Worm (Caenorhabditis elegans): ENCODE results near the gene R02D5.1.

R02D5.1 gene

DNA sequence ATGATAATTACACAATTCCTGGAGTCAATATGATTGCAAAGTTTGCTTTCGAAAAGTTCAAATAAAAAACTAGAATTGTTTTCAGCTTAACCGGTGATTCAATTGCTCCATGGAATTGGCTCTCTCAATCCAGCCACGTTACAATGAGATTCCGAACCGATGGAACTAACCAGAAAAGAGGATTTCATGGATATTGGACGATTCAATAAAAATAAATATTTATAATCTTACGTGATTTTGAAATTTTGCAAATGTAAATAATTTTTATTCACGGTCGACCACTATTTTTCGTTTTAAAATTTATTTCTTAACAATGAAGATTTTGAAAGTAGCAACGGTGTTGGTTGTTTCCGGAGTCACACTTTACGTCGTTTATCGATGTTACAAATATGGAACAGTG lies 26.1 kb upstream of the R02D5.1 start, which contains the start of gene R02D5.10:
Gene R02D5.10 (plus strand): TSS at position 301 of the 400 bp plus-strand sequence.
- TF ChIP-seq ceh-22 (tag; optimal IDR thresholded peaks at IDR 0.05) = no peak
- TF ChIP-seq ahr-1 (tag; optimal IDR thresholded peaks at IDR 0.05) = no peak
- no peak for TF ChIP-seq unc-42 (tag; optimal IDR thresholded peaks at IDR 0.05)
- TF ChIP-seq ceh-48 (tag; optimal IDR thresholded peaks at IDR 0.05) = no peak
- TF ChIP-seq ceh-6 (GFP tag; optimal IDR thresholded peaks at IDR 0.05) = no peak
- no peak for TF ChIP-seq ztf-16 (tag; optimal IDR thresholded peaks at IDR 0.05)
- no peak for TF ChIP-seq K02D7.2 (tag; optimal IDR thresholded peaks at IDR 0.05)
- TF ChIP-seq sdc-2 (tag; optimal IDR thresholded peaks at IDR 0.05) = no peak
- TF ChIP-seq ceh-2 (tag; optimal IDR thresholded peaks at IDR 0.05) = no peak
- no peak for TF ChIP-seq hlh-30 (tag; optimal IDR thresholded peaks at IDR 0.05; ENCODE audit: insufficient read depth)
- TF ChIP-seq hlh-8 (tag; optimal IDR thresholded peaks at IDR 0.05) = no peak
- no peak for TF ChIP-seq odd-2 (tag; optimal IDR thresholded peaks at IDR 0.05)
- TF ChIP-seq pha-4 (tag; optimal IDR thresholded peaks at IDR 0.05) = no peak
- no peak for TF ChIP-seq pat-9 (tag; optimal IDR thresholded peaks at IDR 0.05)
- TF ChIP-seq eyg-1 (tag; optimal IDR thresholded peaks at IDR 0.05) = no peak
- TF ChIP-seq gmeb-2 (tag; optimal IDR thresholded peaks at IDR 0.05) = no peak
- no peak for TF ChIP-seq C38D4.7 (GFP tag; optimal IDR thresholded peaks at IDR 0.05)
- TF ChIP-seq ceh-30 (tag; optimal IDR thresholded peaks at IDR 0.05) = no peak
- TF ChIP-seq lim-6 (tag; optimal IDR thresholded peaks at IDR 0.05) = no peak

DNA sequence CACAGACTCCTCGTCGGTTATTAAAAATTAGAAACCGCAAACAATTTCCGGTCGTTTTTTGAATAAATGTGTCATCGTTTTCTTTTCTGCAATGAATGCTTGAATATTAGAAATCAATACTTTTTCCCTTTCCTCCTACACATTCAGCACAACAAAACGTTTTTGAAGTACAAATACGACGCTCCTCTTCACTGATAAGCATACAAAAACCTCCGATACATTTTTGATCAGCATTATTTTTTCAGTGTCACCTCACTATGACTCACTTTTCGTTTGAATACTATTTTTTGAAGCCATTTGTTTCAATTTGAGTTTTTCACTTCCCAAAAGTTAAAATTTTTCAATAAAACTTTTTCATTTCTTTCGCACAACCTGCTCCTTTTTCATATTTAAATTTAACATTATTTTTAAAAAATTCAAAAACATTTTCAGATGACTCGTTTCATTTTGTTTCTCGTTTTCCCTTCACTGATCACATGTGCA lies 25.3 kb upstream of the R02D5.1 start, which contains the start of gene R02D5.3:
Gene R02D5.3 (plus strand): TSS at position 433 of the 483 bp plus-strand sequence.
- TF ChIP-seq sdc-2 (tag; optimal IDR thresholded peaks at IDR 0.05) = no peak
- TF ChIP-seq gmeb-2 (tag; optimal IDR thresholded peaks at IDR 0.05) = no peak
- TF ChIP-seq fkh-10 (GFP tag; optimal IDR thresholded peaks at IDR 0.05) = no peak
- TF ChIP-seq madf-2 (tag; optimal IDR thresholded peaks at IDR 0.05) = no peak
- no peak for TF ChIP-seq dmd-4 (tag; optimal IDR thresholded peaks at IDR 0.05; ENCODE audit: borderline replicate concordance)
- no peak for TF ChIP-seq ceh-14 (tag; optimal IDR thresholded peaks at IDR 0.05)
- TF ChIP-seq che-1 (tag; optimal IDR thresholded peaks at IDR 0.05) = no peak
- no peak for TF ChIP-seq pros-1 (tag; optimal IDR thresholded peaks at IDR 0.05)
- TF ChIP-seq sox-4 (tag; optimal IDR thresholded peaks at IDR 0.05) = no peak
- TF ChIP-seq unc-3 (GFP tag; conservative IDR thresholded peaks at IDR 0.05) = no peak
- no peak for TF ChIP-seq unc-3 (tag; optimal IDR thresholded peaks at IDR 0.05)
- no peak for TF ChIP-seq T23F11.4 (GFP tag; optimal IDR thresholded peaks at IDR 0.05)
- TF ChIP-seq ceh-22 (tag; optimal IDR thresholded peaks at IDR 0.05) = no peak
- no peak for TF ChIP-seq hlh-8 (tag; optimal IDR thresholded peaks at IDR 0.05)
- no peak for TF ChIP-seq fkh-6 (tag; optimal IDR thresholded peaks at IDR 0.05)
- no peak for TF ChIP-seq dve-1 (tag; optimal IDR thresholded peaks at IDR 0.05)
- TF ChIP-seq hlh-13 (GFP tag; optimal IDR thresholded peaks at IDR 0.05) = no peak
- TF ChIP-seq lin-11 (tag; optimal IDR thresholded peaks at IDR 0.05) = no peak
- no peak for TF ChIP-seq tbx-7 (tag; optimal IDR thresholded peaks at IDR 0.05)

- TF ChIP-seq npax-4 (tag; optimal IDR thresholded peaks at IDR 0.05) = no peak
- TF ChIP-seq lim-6 (tag; optimal IDR thresholded peaks at IDR 0.05) = no peak
- no peak for TF ChIP-seq ets-4 (tag; optimal IDR thresholded peaks at IDR 0.05)
- TF ChIP-seq T23F11.4 (GFP tag; optimal IDR thresholded peaks at IDR 0.05) = no peak
- no peak for TF ChIP-seq ztf-16 (tag; optimal IDR thresholded peaks at IDR 0.05)
- no peak for TF ChIP-seq sdc-2 (tag; optimal IDR thresholded peaks at IDR 0.05)
- no peak for TF ChIP-seq ceh-45 (GFP tag; IDR thresholded peaks at IDR 0.05)
- no peak for TF ChIP-seq elt-2 (tag; optimal IDR thresholded peaks at IDR 0.05)
- no peak for TF ChIP-seq pag-3 (tag; optimal IDR thresholded peaks at IDR 0.05; ENCODE audit: borderline replicate concordance)
- no peak for TF ChIP-seq K09A11.1 (tag; optimal IDR thresholded peaks at IDR 0.05; ENCODE audit: insufficient read depth)
Measured at ce11 chrV:14484582-14484981, 23.5 kb upstream of the R02D5.1 start, which contains the start of gene R02D5.4. Gene R02D5.4, minus strand, starts transcription at chrV:14484682.

Data from whole organism, late embryonic.